Fruit fly (Drosophila melanogaster) whole organism, embryonic: ENCODE measurements around the gene CG14817.

Experiments
- CG1024 ChIP-seq: fragments of 200-800 bp; sonication (Bioruptor generic); IDR thresholded peaks from 2 replicates; pipeline ENCODE4 v1.3.6; 2022; ENCODE audit warnings: missing biosample characterization, missing genetic modification characterization
- CG10543 ChIP-seq: fragments of 200-800 bp; sonication (Bioruptor generic); optimal IDR thresholded peaks from 3 replicates; lab custom pipeline; 2017; ENCODE audit warnings: missing biosample characterization, mild to moderate bottlenecking, missing genetic modification characterization, moderate library complexity
- CG11085 ChIP-seq: fragments of 200-800 bp; sonication (Bioruptor generic); IDR thresholded peaks from 2 replicates; pipeline ENCODE4 v1.3.6; 2022; ENCODE audit warnings: missing biosample characterization, missing genetic modification characterization
- CG11456 ChIP-seq: fragments of 200-800 bp; sonication (Bioruptor generic); IDR thresholded peaks from 3 replicates; pipeline ENCODE4 v1.3.6; 2022; ENCODE audit warnings: missing biosample characterization, missing genetic modification characterization
- CG11695 ChIP-seq: fragments of 200-800 bp; sonication (Bioruptor generic); IDR thresholded peaks from 3 replicates; pipeline ENCODE4 v1.3.6; 2022; ENCODE audit warnings: missing biosample characterization, missing genetic modification characterization
- CG12744 ChIP-seq: fragments of 200-800 bp; sonication (Bioruptor generic); optimal IDR thresholded peaks from 2 replicates; lab custom pipeline; 2016; ENCODE audit warnings: missing biosample characterization, missing genetic modification characterization
- CG12942 ChIP-seq: fragments of 200-800 bp; sonication (Bioruptor generic); optimal IDR thresholded peaks from 3 replicates; lab custom pipeline; 2016; ENCODE audit warnings: missing biosample characterization, missing genetic modification characterization
- CG13287 ChIP-seq: fragments of 200-800 bp; sonication (Bioruptor generic); IDR thresholded peaks from 2 replicates; pipeline ENCODE4 v1.3.6; 2022; ENCODE audit warnings: missing biosample characterization, missing genetic modification characterization; ENCODE audit not compliant: partially characterized antibody
- CG1647 ChIP-seq: fragments of 200-800 bp; sonication (Bioruptor generic); optimal IDR thresholded peaks from 3 replicates; lab custom pipeline; 2016; ENCODE audit warnings: missing biosample characterization, missing genetic modification characterization
- CG17328 ChIP-seq: fragments of 200-800 bp; sonication (Bioruptor generic); IDR thresholded peaks from 2 replicates; pipeline ENCODE4 v1.3.6; 2022; ENCODE audit warnings: missing biosample characterization, missing genetic modification characterization
- CG1792 ChIP-seq: fragments of 200-800 bp; sonication (Bioruptor generic); optimal IDR thresholded peaks from 2 replicates; lab custom pipeline; 2016; ENCODE audit warnings: missing biosample characterization, missing genetic modification characterization
- CG18619 ChIP-seq: fragments of 200-800 bp; sonication (Bioruptor generic); optimal IDR thresholded peaks from 3 replicates; lab custom pipeline; 2017; ENCODE audit warnings: missing biosample characterization, mild to moderate bottlenecking, missing genetic modification characterization
- CG2129 ChIP-seq: fragments of 200-800 bp; sonication (Bioruptor generic); IDR thresholded peaks from 2 replicates; pipeline ENCODE4 v1.3.6; 2022; ENCODE audit warnings: missing biosample characterization, missing genetic modification characterization; ENCODE audit not compliant: partially characterized antibody
- CG31224 ChIP-seq: fragments of 200-800 bp; sonication (Bioruptor generic); IDR thresholded peaks from 2 replicates; pipeline ENCODE4 v1.3.6; 2022; ENCODE audit warnings: missing biosample characterization, missing genetic modification characterization
- CG3281 ChIP-seq: fragments of 200-800 bp; sonication (Bioruptor generic); optimal IDR thresholded peaks from 3 replicates; lab custom pipeline; 2017; ENCODE audit warnings: missing biosample characterization, mild to moderate bottlenecking, missing genetic modification characterization
- CG33213 ChIP-seq: fragments of 200-800 bp; sonication (Bioruptor generic); optimal IDR thresholded peaks from 3 replicates; lab custom pipeline; 2016; ENCODE audit warnings: missing biosample characterization, missing genetic modification characterization
- CG3847 ChIP-seq: fragments of 200-800 bp; sonication (Bioruptor generic); IDR thresholded peaks from 2 replicates; pipeline ENCODE4 v1.3.6; 2022; ENCODE audit warnings: missing biosample characterization, missing genetic modification characterization
- CG4360 ChIP-seq: fragments of 200-800 bp; sonication (Bioruptor generic); IDR thresholded peaks from 2 replicates; pipeline ENCODE4 v1.3.6; 2022; ENCODE audit warnings: missing biosample characterization, missing genetic modification characterization
- CG4617 ChIP-seq: fragments of 200-800 bp; sonication (Bioruptor generic); optimal IDR thresholded peaks from 3 replicates; lab custom pipeline; 2016; ENCODE audit warnings: missing biosample characterization, missing genetic modification characterization, borderline replicate concordance
- CG6791 ChIP-seq: fragments of 200-800 bp; sonication (Bioruptor generic); IDR thresholded peaks from 3 replicates; pipeline ENCODE4 v1.3.6; 2022; ENCODE audit warnings: missing biosample characterization, missing genetic modification characterization; ENCODE audit not compliant: partially characterized antibody
- CG8089 ChIP-seq: fragments of 200-800 bp; sonication (Bioruptor generic); optimal IDR thresholded peaks from 3 replicates; lab custom pipeline; 2016; ENCODE audit warnings: missing biosample characterization, missing genetic modification characterization
- CG8765 ChIP-seq: fragments of 200-800 bp; sonication (Bioruptor generic); IDR thresholded peaks from 2 replicates; pipeline ENCODE4 v1.3.6; 2022; ENCODE audit warnings: missing biosample characterization, missing genetic modification characterization
- CoRest ChIP-seq: fragments of 200-800 bp; sonication (Bioruptor generic); optimal IDR thresholded peaks from 3 replicates; lab custom pipeline; 2018; ENCODE audit warnings: missing biosample characterization, mild to moderate bottlenecking, missing genetic modification characterization, moderate library complexity
- D19B ChIP-seq: fragments of 200-800 bp; sonication (Bioruptor generic); optimal IDR thresholded peaks from 2 replicates; lab custom pipeline; 2017; ENCODE audit warnings: missing biosample characterization, mild to moderate bottlenecking, missing genetic modification characterization
- Ets65A ChIP-seq: fragments of 200-800 bp; sonication (Bioruptor generic); peaks from one replicate; lab custom pipeline; 2016; ENCODE audit warnings: missing biosample characterization, missing genetic modification characterization
- Ets97D ChIP-seq: fragments of 200-800 bp; sonication (Bioruptor generic); optimal IDR thresholded peaks from 3 replicates; lab custom pipeline; 2016; ENCODE audit warnings: missing biosample characterization, missing genetic modification characterization
- GATAe ChIP-seq: fragments of 200-800 bp; sonication (Bioruptor generic); conservative IDR thresholded peaks from 2 replicates; pipeline ENCODE4 v1.3.6; 2022; ENCODE audit warnings: missing biosample characterization, missing genetic modification characterization
- HLH4C ChIP-seq: fragments of 200-800 bp; sonication (Bioruptor generic); IDR thresholded peaks from 3 replicates; pipeline ENCODE4 v1.3.6; 2022; ENCODE audit warnings: missing biosample characterization, missing genetic modification characterization; ENCODE audit not compliant: partially characterized antibody
- Hr39 ChIP-seq: fragments of >200 bp; optimal IDR thresholded peaks from 2 replicates; lab custom pipeline; 2017
- Lhr ChIP-seq: fragments of 200-800 bp; sonication (Bioruptor generic); optimal IDR thresholded peaks from 3 replicates; lab custom pipeline; 2017; ENCODE audit warnings: mild to moderate bottlenecking, missing biosample characterization, missing genetic modification reagents, missing genetic modification characterization
- bsh ChIP-seq, 2 experiments: fragments of 200-800 bp; sonication (Bioruptor generic); optimal IDR thresholded peaks; 2 replicates each; lab custom pipeline; 2017 to 2018; ENCODE audit warnings: mild to moderate bottlenecking in 2 of 2, missing biosample characterization in 2 of 2, missing genetic modification characterization in 2 of 2, moderate library complexity in 1 of 2
- cg ChIP-seq: fragments of 200-800 bp; sonication (Bioruptor generic); optimal IDR thresholded peaks from 3 replicates; lab custom pipeline; 2019; ENCODE audit warnings: missing biosample characterization, mild to moderate bottlenecking, missing genetic modification characterization, moderate library complexity
- dan ChIP-seq: fragments of 200-800 bp; sonication (Bioruptor generic); IDR thresholded peaks from 2 replicates; pipeline ENCODE4 v1.3.6; 2022; ENCODE audit warnings: missing biosample characterization, missing genetic modification characterization
- dimm ChIP-seq: fragments of 200-800 bp; sonication (Bioruptor generic); IDR thresholded peaks from 2 replicates; pipeline ENCODE4 v1.3.6; 2022; ENCODE audit warnings: missing biosample characterization, missing genetic modification characterization
- dmrt99B ChIP-seq: fragments of 200-800 bp; sonication (Bioruptor generic); optimal IDR thresholded peaks from 2 replicates; lab custom pipeline; 2018; ENCODE audit warnings: missing biosample characterization, mild to moderate bottlenecking, missing genetic modification characterization, moderate library complexity
- fd64A ChIP-seq: fragments of 200-800 bp; sonication (Bioruptor generic); optimal IDR thresholded peaks from 3 replicates; lab custom pipeline; 2018; ENCODE audit warnings: missing biosample characterization, mild to moderate bottlenecking, missing genetic modification characterization
- gem ChIP-seq: fragments of 200-800 bp; sonication (Bioruptor generic); optimal IDR thresholded peaks from 2 replicates; lab custom pipeline; 2019; ENCODE audit warnings: missing biosample characterization, mild to moderate bottlenecking, missing genetic modification characterization, moderate library complexity
- jumu ChIP-seq: fragments of 200-800 bp; sonication (Bioruptor generic); optimal IDR thresholded peaks from 3 replicates; lab custom pipeline; 2016; ENCODE audit warnings: missing biosample characterization, missing genetic modification characterization
- lmd ChIP-seq: fragments of 200-800 bp; sonication (Bioruptor generic); IDR thresholded peaks from 2 replicates; pipeline ENCODE4 v1.3.6; 2022; ENCODE audit warnings: missing biosample characterization, missing genetic modification characterization
- luna ChIP-seq: fragments of 200-800 bp; sonication (Bioruptor generic); optimal IDR thresholded peaks from 2 replicates; lab custom pipeline; 2016; ENCODE audit warnings: missing biosample characterization, missing genetic modification characterization
- mld ChIP-seq: fragments of 200-800 bp; sonication (Bioruptor generic); IDR thresholded peaks from 3 replicates; pipeline ENCODE4 v1.3.6; 2022; ENCODE audit warnings: missing biosample characterization, missing genetic modification characterization; ENCODE audit not compliant: partially characterized antibody
- pzg ChIP-seq: fragments of 200-800 bp; sonication (Bioruptor generic); optimal IDR thresholded peaks from 3 replicates; lab custom pipeline; 2018; ENCODE audit warnings: missing biosample characterization, mild to moderate bottlenecking, missing genetic modification characterization, moderate library complexity
- slou ChIP-seq: fragments of 200-800 bp; sonication (Bioruptor generic); optimal IDR thresholded peaks from 3 replicates; lab custom pipeline; 2016; ENCODE audit warnings: missing biosample characterization, missing genetic modification characterization
- sug ChIP-seq: fragments of 200-800 bp; optimal IDR thresholded peaks from 2 replicates; lab custom pipeline; 2019; ENCODE audit warnings: missing biosample characterization, mild to moderate bottlenecking, missing genetic modification characterization, moderate library complexity
- tx ChIP-seq: fragments of 200-800 bp; sonication (Bioruptor generic); optimal IDR thresholded peaks from 2 replicates; lab custom pipeline; 2016; ENCODE audit warnings: missing biosample characterization, missing genetic modification characterization
- unpg ChIP-seq: fragments of 200-800 bp; sonication (Bioruptor generic); optimal IDR thresholded peaks from 3 replicates; lab custom pipeline; 2018; ENCODE audit warnings: missing biosample characterization, mild to moderate bottlenecking, missing genetic modification characterization, moderate library complexity
- zen ChIP-seq: fragments of 200-800 bp; sonication (Bioruptor generic); optimal IDR thresholded peaks from 3 replicates; lab custom pipeline; 2018; ENCODE audit warnings: missing biosample characterization, mild to moderate bottlenecking, missing genetic modification characterization, moderate library complexity

Gene CG14817

DNA sequence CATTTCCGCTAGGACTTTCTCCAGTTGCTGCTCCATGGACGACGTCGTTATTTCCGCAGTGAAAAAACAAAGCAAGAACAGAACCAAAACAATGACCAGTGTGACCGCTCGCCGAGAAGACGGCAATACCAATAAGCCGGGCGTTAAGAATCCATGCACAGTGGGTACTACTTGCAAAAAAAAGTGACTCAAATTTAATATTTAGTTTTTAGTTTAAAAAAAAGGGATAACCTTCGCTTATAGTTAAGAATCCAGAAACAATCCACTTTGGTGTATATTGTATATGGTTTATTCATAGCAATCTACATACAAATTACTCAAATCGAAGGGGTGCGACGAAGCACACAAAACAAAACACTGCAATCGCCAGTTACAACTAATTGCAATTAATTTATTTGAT, 18.2 kb downstream of the CG14817 start, which contains the start of gene Lamtor5 (continued):
- TF ChIP-seq Ets65A (GFP tag; lab: Kevin White, UChicago) (no peak), CG10543 (GFP tag; lab: Kevin White, UChicago) (peak; percentile 22), CG18619 (GFP tag; lab: Kevin White, UChicago) (peak; percentile 22), CG31224 (GFP tag; lab: Robert Waterston, UW) (no peak), Ets97D (GFP tag; lab: Kevin White, UChicago) (peak; percentile 28), fd64A (GFP tag; lab: Kevin White, UChicago) (no peak), GATAe (GFP tag; lab: Robert Waterston, UW) (no peak), CG11456 (0 out of 3 replicates have a peak, but pooled peaks have one; percentile 33), CG8765 (GFP tag; lab: Robert Waterston, UW) (no peak), CG11085 (GFP tag; lab: Robert Waterston, UW) (no peak), Hr39 (lab: Kevin White, UChicago) (no peak), CG11695 (peak; percentile 38; the same call in 1 of the 3 replicates), sug (tag; lab: Kevin White, UChicago) (peak; percentile 15), gem (peak; percentile 68), cg (no peak), unpg (GFP tag; lab: Kevin White, UChicago) (peak; percentile 53), CG4360 (GFP tag; lab: Robert Waterston, UW) (no peak), bsh (GFP tag; optimal IDR thresholded peaks at IDR 0.05; lab: Kevin White, UChicago) (peak in 1 of 2 experiments; percentile 35), mld (no peak), CG3281 (GFP tag; lab: Kevin White, UChicago) (peak; percentile 37), CoRest (peak; percentile 31), D19B (peak; percentile 1), CG12744 (GFP tag; lab: Kevin White, UChicago) (peak; percentile 24), tx (GFP tag; lab: Kevin White, UChicago) (no peak), CG8089 (GFP tag; lab: Kevin White, UChicago) (no peak), lmd (GFP tag; lab: Robert Waterston, UW) (peak; percentile 50; the same call in 1 of the 2 replicates), jumu (peak; percentile 29), CG17328 (GFP tag; lab: Robert Waterston, UW) (0 out of 2 replicates have a peak, but pooled peaks have one; percentile 39), CG6791 (no peak), CG13287 (GFP tag; lab: Robert Waterston, UW) (peak; percentile 44), CG1792 (GFP tag; lab: Kevin White, UChicago) (no peak), pzg (peak; percentile 55), zen (tag; lab: Kevin White, UChicago) (no peak), CG2129 (GFP tag; lab: Robert Waterston, UW) (no peak), CG33213 (GFP tag; lab: Kevin White, UChicago) (peak; percentile 2), dmrt99B (tag; lab: Kevin White, UChicago) (peak; percentile 36), HLH4C (peak; percentile 28; the same call in 1 of the 3 replicates), CG1647 (no peak), Lhr (GFP tag; lab: Kevin White, UChicago) (no peak), luna (no peak), CG1024 (GFP tag; lab: Robert Waterston, UW) (no peak), dimm (no peak), CG12942 (GFP tag; lab: Kevin White, UChicago) (no peak), CG3847 (GFP tag; lab: Robert Waterston, UW) (no peak), CG4617 (GFP tag; lab: Kevin White, UChicago) (peak; percentile 21), slou (GFP tag; lab: Kevin White, UChicago) (peak; percentile 12), dan (GFP tag; lab: Robert Waterston, UW) (no peak)
